Fruit fly (Drosophila melanogaster): ENCODE results near the gene GATAd.
A peak's percentile ranks its signal among the peaks of the same experiment; 100 is the strongest.

The GATAd gene

DNA sequence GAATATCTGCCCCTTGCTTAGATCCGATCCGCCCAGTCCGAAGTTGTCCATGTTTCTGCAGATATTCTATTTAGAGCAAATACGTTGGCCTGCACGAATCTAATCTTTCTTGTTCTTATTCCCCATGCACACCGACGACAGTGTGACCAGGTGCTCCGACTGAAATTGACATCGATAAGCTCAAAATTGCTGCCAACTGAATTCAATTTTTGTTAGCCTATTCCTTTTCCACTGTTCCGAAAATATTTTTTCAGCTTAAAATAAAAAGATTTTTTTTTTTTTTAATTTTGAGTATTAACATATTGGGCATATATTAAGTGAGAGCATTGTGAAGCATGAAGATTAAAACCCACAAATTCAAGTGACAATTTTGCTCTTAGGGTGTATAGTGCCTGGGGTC is 29.7 kb upstream of the GATAd start, which contains the start of gene nmd (continued):
- no peak for TF ChIP-seq CG6765 (GFP tag; optimal IDR thresholded peaks at IDR 0.05)
- peak; percentile 86 for TF ChIP-seq gfzf (GFP tag; optimal IDR thresholded peaks at IDR 0.05)
- no peak for TF ChIP-seq trh (GFP tag; optimal IDR thresholded peaks at IDR 0.05)
- no peak for TF ChIP-seq B-H1 (GFP tag; IDR thresholded peaks at IDR 0.05)
- TF ChIP-seq CG2889 (GFP tag; IDR thresholded peaks at IDR 0.05), result no peak
- peak; percentile 91 for TF ChIP-seq CG10431 (GFP tag; optimal IDR thresholded peaks at IDR 0.05)
- TF ChIP-seq dpn (GFP tag; optimal IDR thresholded peaks at IDR 0.05), result peak in 1 of 2 experiments; percentile 12
- TF ChIP-seq Nf-YA (GFP tag; IDR thresholded peaks at IDR 0.05), result no peak
- TF ChIP-seq jumu (GFP tag; optimal IDR thresholded peaks at IDR 0.05), result no peak
- TF ChIP-seq CkIIα-i1 (GFP tag; IDR thresholded peaks at IDR 0.05), result no peak
- TF ChIP-seq CG6254 (GFP tag; optimal IDR thresholded peaks at IDR 0.05), result no peak
- peak; percentile 81 for TF ChIP-seq row (GFP tag; IDR thresholded peaks at IDR 0.05)
- TF ChIP-seq CG7271 (tag; optimal IDR thresholded peaks at IDR 0.05), result no peak
- peak; percentile 74; the same call in 1 of the 4 replicates for TF ChIP-seq chinmo (GFP tag; IDR thresholded peaks at IDR 0.05; ENCODE audit: partially characterized antibody)
- no peak for TF ChIP-seq NFAT (GFP tag; IDR thresholded peaks at IDR 0.05)
- peak; percentile 45 for TF ChIP-seq dm (GFP tag; optimal IDR thresholded peaks at IDR 0.05)
- TF ChIP-seq Atf6 (GFP tag; IDR thresholded peaks at IDR 0.05), result no peak
- TF ChIP-seq zen (tag; optimal IDR thresholded peaks at IDR 0.05), result no peak
- peak; percentile 48 for TF ChIP-seq Ets97D (GFP tag; optimal IDR thresholded peaks at IDR 0.05)
- TF ChIP-seq Scr (GFP tag; IDR thresholded peaks at IDR 0.05; ENCODE audit: partially characterized antibody), result peak; percentile 19; the same call in 1 of the 2 replicates
- peak; percentile 24 for TF ChIP-seq nom (GFP tag; optimal IDR thresholded peaks at IDR 0.05)
- TF ChIP-seq Elba2 (GFP tag; optimal IDR thresholded peaks at IDR 0.05), result peak; percentile 64
- TF ChIP-seq sens (GFP tag), result no peak
- TF ChIP-seq CG3065 (GFP tag; optimal IDR thresholded peaks at IDR 0.05), result no peak
- no peak for TF ChIP-seq PHDP (tag; optimal IDR thresholded peaks at IDR 0.05)
- no peak for TF ChIP-seq caup (GFP tag; optimal IDR thresholded peaks at IDR 0.05; ENCODE audit: severe bottlenecking)
- peak; percentile 23 for TF ChIP-seq CG15601 (tag; optimal IDR thresholded peaks at IDR 0.05)
- no peak for TF ChIP-seq CG17912 (GFP tag; optimal IDR thresholded peaks at IDR 0.05)
- no peak for TF ChIP-seq klu (GFP tag; IDR thresholded peaks at IDR 0.05)
- TF ChIP-seq tx (GFP tag; optimal IDR thresholded peaks at IDR 0.05), result no peak
- TF ChIP-seq z (GFP tag; IDR thresholded peaks at IDR 0.05), result no peak
- TF ChIP-seq MESR4 (GFP tag; optimal IDR thresholded peaks at IDR 0.05), result peak; percentile 77
- TF ChIP-seq CG32772 (GFP tag; IDR thresholded peaks at IDR 0.05), result no peak
- TF ChIP-seq Myb (GFP tag; optimal IDR thresholded peaks at IDR 0.05), result peak; percentile 20
- TF ChIP-seq cwo (GFP tag; optimal IDR thresholded peaks at IDR 0.05), result no peak
- peak; percentile 13 for TF ChIP-seq Xbp1 (GFP tag; optimal IDR thresholded peaks at IDR 0.05)
- no peak for TF ChIP-seq Gug (GFP tag; IDR thresholded peaks at IDR 0.05)
- TF ChIP-seq zfh1 (GFP tag; IDR thresholded peaks at IDR 0.05), result no peak
- no peak for TF ChIP-seq CG15073 (GFP tag; optimal IDR thresholded peaks at IDR 0.05)
- peak; percentile 7 for TF ChIP-seq CG10979 (tag; optimal IDR thresholded peaks at IDR 0.05)
- no peak for TF ChIP-seq Xrp1 (GFP tag; IDR thresholded peaks at IDR 0.05)
- no peak for TF ChIP-seq CHES-1-like (GFP tag; optimal IDR thresholded peaks at IDR 0.05)
- TF ChIP-seq Dp (GFP tag; optimal IDR thresholded peaks at IDR 0.05), result peak; percentile 29
- peak; percentile 41 for TF ChIP-seq nmo (GFP tag; optimal IDR thresholded peaks at IDR 0.05)
- no peak for TF ChIP-seq tgo (GFP tag; IDR thresholded peaks at IDR 0.05)
- no peak for TF ChIP-seq rib (GFP tag; IDR thresholded peaks at IDR 0.05)
- TF ChIP-seq tio (GFP tag; optimal IDR thresholded peaks at IDR 0.05), result no peak
- no peak for TF ChIP-seq schlank (tag; optimal IDR thresholded peaks at IDR 0.05)
- TF ChIP-seq Hr3 (GFP tag; optimal IDR thresholded peaks at IDR 0.05), result no peak
- no peak for TF ChIP-seq Hr39 (optimal IDR thresholded peaks at IDR 0.05)
- 0 out of 2 replicates have a peak, but pooled peaks have one; percentile 13 for TF ChIP-seq Ptx1 (GFP tag; IDR thresholded peaks at IDR 0.05)
- TF ChIP-seq Ssrp (tag; optimal IDR thresholded peaks at IDR 0.05), result no peak

All from whole organism, embryonic.